Fruit fly (Drosophila melanogaster) whole organism, wandering third instar larva: Measurements from ENCODE around the gene CG31922.

Experiments used
- Hr83 ChIP-seq: fragments of 200-300 bp; sonication (Bioruptor generic); optimal IDR thresholded peaks from 2 replicates; lab custom pipeline; 2016; ENCODE audit warnings: missing biosample characterization, mild to moderate bottlenecking, missing genetic modification characterization, moderate library complexity; ENCODE audit not compliant: poor library complexity, severe bottlenecking
- Jra ChIP-seq: sonication (Bioruptor generic); optimal IDR thresholded peaks from 2 replicates; lab custom pipeline; 2016; ENCODE audit warnings: missing biosample characterization, missing genetic modification characterization
- Vsx2 ChIP-seq: fragments of 200-300, 225-300 bp; sonication (Bioruptor generic); optimal IDR thresholded peaks from 2 replicates; lab custom pipeline; 2018; ENCODE audit warnings: missing biosample characterization, missing genetic modification characterization; ENCODE audit not compliant: partially characterized antibody
- rgr ChIP-seq: fragments of 200-800 bp; sonication (Bioruptor generic); optimal IDR thresholded peaks from 3 replicates; lab custom pipeline; 2016; ENCODE audit warnings: missing biosample characterization, mild to moderate bottlenecking, missing genetic modification characterization
- tai ChIP-seq: sonication (Bioruptor generic); optimal IDR thresholded peaks from 2 replicates; lab custom pipeline; 2016; ENCODE audit warnings: missing biosample characterization, missing genetic modification characterization
- usp ChIP-seq: fragments of >200 bp; optimal IDR thresholded peaks from 2 replicates; lab custom pipeline; 2017; ENCODE audit warnings: missing biosample characterization, missing genetic modification characterization

- no peak for TF ChIP-seq Jra (GFP tag; lab: Kevin White, UChicago)
- TF ChIP-seq tai (GFP tag; lab: Kevin White, UChicago) = no peak
- TF ChIP-seq Hr83 = peak; percentile 16
- TF ChIP-seq rgr = peak; percentile 90
- no peak for TF ChIP-seq Vsx2 (GFP tag; lab: Kevin White, UChicago)
- no peak for TF ChIP-seq usp (GFP tag; lab: Kevin White, UChicago)
Observed at dm6 chr2L:1172704-1173107, 2.7 kb downstream of the CG31922 start, which contains the start of the genes Charon and CG4887.
